Fruit fly (Drosophila melanogaster): ENCODE results near the gene CG7886.

- no peak for TF ChIP-seq EcR (GFP tag; optimal IDR thresholded peaks at IDR 0.05)
- no peak for TF ChIP-seq CG8478 (optimal IDR thresholded peaks at IDR 0.05)
- TF ChIP-seq psq (optimal IDR thresholded peaks at IDR 0.05) = no peak
These were observed 37.2 kb upstream of the CG7886 start for dm6 chr3R:14679381-14680111.
